Worm (Caenorhabditis elegans) whole organism, L2 larva: Measurements from ENCODE around the gene frpr-11.

Experiments
- lsy-2 ChIP-seq, 2 experiments: fragments of 150-350 bp in 1 of 2; sonication (generic microtip) in 1 of 2; optimal IDR thresholded peaks; 2 replicates each; lab custom pipeline; 2014 to 2017; ENCODE audit warnings: missing biosample characterization in 2 of 2, missing genetic modification characterization in 2 of 2
- mbf-1 ChIP-seq: sonication (generic microtip); optimal IDR thresholded peaks from 2 replicates; lab custom pipeline; 2017; ENCODE audit warnings: missing biosample characterization, missing genetic modification characterization
- mdl-1 ChIP-seq, 2 experiments: fragments of 150-350 bp in 1 of 2; sonication (generic microtip) in 1 of 2; optimal IDR thresholded peaks; 2 replicates each; lab custom pipeline; 2017; ENCODE audit warnings: missing biosample characterization in 2 of 2, missing genetic modification characterization in 2 of 2
- nhr-237 ChIP-seq: fragments of 150-350 bp; optimal IDR thresholded peaks from 2 replicates; lab custom pipeline; 2014; ENCODE audit warnings: missing biosample characterization, missing genetic modification characterization

The frpr-11 gene

DNA sequence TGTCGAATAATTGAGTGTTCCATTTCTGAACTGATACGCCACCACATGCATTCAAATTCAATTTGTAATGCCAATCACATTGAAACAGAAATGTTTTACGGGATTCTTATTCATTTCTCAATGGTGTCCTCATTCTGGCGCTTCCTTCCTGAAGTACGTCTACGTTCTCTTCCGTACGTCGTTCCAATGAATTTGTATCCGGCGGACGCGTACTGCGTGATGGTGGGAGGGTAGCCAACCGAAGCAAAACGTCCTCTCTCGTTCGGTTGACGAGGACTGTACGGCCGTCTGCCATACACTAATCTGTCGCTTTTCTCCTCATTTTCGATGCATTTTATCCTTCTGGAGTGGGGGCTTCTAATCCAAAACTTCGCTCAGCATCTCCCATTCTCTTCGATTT lies 42.9 kb downstream of the frpr-11 start:
- no peak for TF ChIP-seq lsy-2 (tag; optimal IDR thresholded peaks at IDR 0.05; lab: Kevin White, UChicago)

- TF ChIP-seq mdl-1 (tag; optimal IDR thresholded peaks at IDR 0.05; lab: Kevin White, UChicago) (no peak), nhr-237 (tag; lab: Kevin White, UChicago) (no peak), mbf-1 (tag; lab: Kevin White, UChicago) (no peak)
These were observed 49.5 kb downstream of the frpr-11 start, which contains the start of gene ttc-17 for ce11 chrV:8956387-8957095. Gene ttc-17, plus strand, starts transcription at chrV:8957045.
